Worm (Caenorhabditis elegans): ENCODE results near the gene lpr-5.

- no peak for TF ChIP-seq T23F11.4 (GFP tag; optimal IDR thresholded peaks at IDR 0.05)
- TF ChIP-seq K09A11.1 (tag; optimal IDR thresholded peaks at IDR 0.05; ENCODE audit: insufficient read depth) = no peak
- TF ChIP-seq fkh-10 (GFP tag; optimal IDR thresholded peaks at IDR 0.05) = no peak
- no peak for TF ChIP-seq rnt-1 (tag; optimal IDR thresholded peaks at IDR 0.05)
- no peak for TF ChIP-seq madf-2 (tag; optimal IDR thresholded peaks at IDR 0.05)
- no peak for TF ChIP-seq ceh-19 (GFP tag; optimal IDR thresholded peaks at IDR 0.05)
- no peak for TF ChIP-seq F13H6.1 (tag; optimal IDR thresholded peaks at IDR 0.05)
Measured at ce11 chrX:11079667-11080066, 17.7 kb downstream of the lpr-5 start, which contains the start of gene W04G3.13.

Measured in whole organism, late embryonic.